Fruit fly (Drosophila melanogaster): Measurements from ENCODE around the gene CG15211.

dm6 chrX:10751777-10752176 is 20.6 kb upstream of the CG15211 start:
- no peak for TF ChIP-seq lbe (GFP tag; optimal IDR thresholded peaks at IDR 0.05)
- no peak for TF ChIP-seq CG8478 (optimal IDR thresholded peaks at IDR 0.05)
